Worm (Caenorhabditis elegans) whole organism, young adult: Measurements from ENCODE around the gene C49C8.3.

Experiments used
- F22D6.2 ChIP-seq: sonication (generic microtip); optimal IDR thresholded peaks from 2 replicates; lab custom pipeline; 2016; ENCODE audit warnings: mild to moderate bottlenecking, missing genetic modification characterization, missing compliant biosample characterization
- F49E8.2 ChIP-seq: sonication (generic microtip); optimal IDR thresholded peaks from 3 replicates; lab custom pipeline; 2017; ENCODE audit warnings: missing genetic modification characterization, mild to moderate bottlenecking, missing compliant biosample characterization, antibody characterized with exemption, moderate library complexity; ENCODE audit not compliant: insufficient read depth
- F55B11.4 ChIP-seq: sonication (generic microtip); optimal IDR thresholded peaks from 2 replicates; lab custom pipeline; 2016; ENCODE audit warnings: missing compliant biosample characterization, missing genetic modification characterization, borderline replicate concordance; ENCODE audit not compliant: insufficient read depth
- K11D2.4 ChIP-seq: fragments of 200-800 bp; sonication (Bioruptor generic); IDR thresholded peaks from 2 replicates; pipeline ENCODE4 v1.3.6; 2022; ENCODE audit warnings: missing genetic modification reagents, missing genetic modification characterization, missing compliant biosample characterization
- Y67H2A.10 ChIP-seq: fragments of 200-800 bp; sonication (Bioruptor generic); conservative IDR thresholded peaks from 2 replicates; pipeline ENCODE4 v1.3.6; 2022; ENCODE audit warnings: missing genetic modification reagents, missing genetic modification characterization, missing compliant biosample characterization
- ama-1 ChIP-seq, 3 experiments: fragments of 150-350 bp in 1 of 3; sonication (generic microtip) in 2 of 3; optimal IDR thresholded peaks; 2 replicates each; lab custom pipeline; 2014 to 2018; ENCODE audit warnings: missing biosample characterization in 2 of 3, missing genetic modification characterization in 2 of 3, missing genetic modification reagents in 2 of 3
- cebp-1 ChIP-seq, 2 experiments: fragments of 200-800 bp in 1 of 2; sonication (Bioruptor generic) in 1 of 2; sonication (generic microtip) in 1 of 2; IDR thresholded peaks in 1 of 2; optimal IDR thresholded peaks in 1 of 2; 2 replicates each; pipeline versions ENCODE4 v1.3.6 to Lab custom; 2017 to 2022; ENCODE audit warnings: missing compliant biosample characterization in 2 of 2, missing genetic modification characterization in 2 of 2, mild to moderate bottlenecking in 1 of 2, missing genetic modification reagents in 1 of 2, moderate library complexity in 1 of 2
- ceh-40 ChIP-seq: fragments of 200-800 bp; sonication (Bioruptor generic); IDR thresholded peaks from 2 replicates; pipeline ENCODE4 v1.3.6; 2022; ENCODE audit warnings: missing genetic modification characterization, missing compliant biosample characterization
- madf-8 ChIP-seq: fragments of 200-800 bp; sonication (Bioruptor generic); conservative IDR thresholded peaks from 2 replicates; pipeline ENCODE4 v1.3.6; 2022; ENCODE audit warnings: missing genetic modification reagents, missing genetic modification characterization, missing compliant biosample characterization
- mcd-1 ChIP-seq: fragments of 200-800 bp; sonication (Bioruptor generic); IDR thresholded peaks from 2 replicates; pipeline ENCODE4 v1.3.6; 2022; ENCODE audit warnings: missing genetic modification reagents, missing genetic modification characterization, missing compliant biosample characterization
- nhr-120 ChIP-seq: fragments of 200-800 bp; sonication (Bioruptor generic); IDR thresholded peaks from 2 replicates; pipeline ENCODE4 v1.3.6; 2022; ENCODE audit warnings: missing genetic modification characterization, missing compliant biosample characterization
- snpc-4 ChIP-seq, 5 experiments: fragments of 150-350 bp in 1 of 5; sonication (generic microtip) in 4 of 5; optimal IDR thresholded peaks; 2 replicates each; lab custom pipeline; 2014 to 2018; ENCODE audit warnings: missing genetic modification characterization in 5 of 5, missing biosample characterization in 3 of 5, antibody characterized with exemption in 2 of 5, mild to moderate bottlenecking in 2 of 5, missing compliant biosample characterization in 2 of 5, missing genotype in 2 of 5, moderate library complexity in 2 of 5, missing genetic modification reagents in 1 of 5
- unc-62 ChIP-seq: fragments of 150-350 bp; optimal IDR thresholded peaks from 2 replicates; lab custom pipeline; 2014; ENCODE audit warnings: missing biosample characterization, missing genetic modification reagents, missing genetic modification characterization

ce11 chrIV:8595767-8596166, 48.8 kb upstream of the C49C8.3 start, which contains the start of gene clec-181:
- TF ChIP-seq K11D2.4: no peak
- no peak for TF ChIP-seq ceh-40 (GFP tag; lab: Robert Waterston, UW)
- no peak for TF ChIP-seq F49E8.2 (tag; lab: Kevin White, UChicago)
- no peak for TF ChIP-seq snpc-4 (GFP tag; optimal IDR thresholded peaks at IDR 0.05; lab: Kevin White, UChicago)
- TF ChIP-seq snpc-4 (tag; optimal IDR thresholded peaks at IDR 0.05; lab: Kevin White, UChicago): no peak
- TF ChIP-seq Y67H2A.10: no peak
- TF ChIP-seq madf-8 (GFP tag; lab: Robert Waterston, UW): no peak
- TF ChIP-seq F55B11.4 (tag; lab: Kevin White, UChicago): no peak
- no peak for TF ChIP-seq ama-1 (optimal IDR thresholded peaks at IDR 0.05; lab: Kevin White, UChicago)
- TF ChIP-seq ama-1 (GFP tag; optimal IDR thresholded peaks at IDR 0.05; lab: Kevin White, UChicago): no peak
- TF ChIP-seq mcd-1 (GFP tag; lab: Robert Waterston, UW): no peak
- TF ChIP-seq unc-62 (GFP tag; lab: Kevin White, UChicago): no peak
- TF ChIP-seq F22D6.2: no peak
- TF ChIP-seq cebp-1 (GFP tag; IDR thresholded peaks at IDR 0.05; lab: Robert Waterston, UW): no peak
- TF ChIP-seq cebp-1 (tag; optimal IDR thresholded peaks at IDR 0.05; lab: Kevin White, UChicago): no peak
- TF ChIP-seq nhr-120 (GFP tag; lab: Robert Waterston, UW): no peak
